Fruit fly (Drosophila melanogaster) whole organism: ENCODE data around the gene FASN2.

Experiments used
- CG8478 ChIP-seq: fragments of >200 bp; optimal IDR thresholded peaks from 2 replicates; lab custom pipeline; 2018; ENCODE audit warnings: inconsistent platforms
- pan ChIP-seq: fragments of >200 bp; optimal IDR thresholded peaks from 2 replicates; lab custom pipeline; 2017
- usp ChIP-seq: fragments of >200 bp; optimal IDR thresholded peaks from 2 replicates; lab custom pipeline; 2017; ENCODE audit warnings: missing biosample characterization, missing genetic modification characterization, mixed read lengths

DNA sequence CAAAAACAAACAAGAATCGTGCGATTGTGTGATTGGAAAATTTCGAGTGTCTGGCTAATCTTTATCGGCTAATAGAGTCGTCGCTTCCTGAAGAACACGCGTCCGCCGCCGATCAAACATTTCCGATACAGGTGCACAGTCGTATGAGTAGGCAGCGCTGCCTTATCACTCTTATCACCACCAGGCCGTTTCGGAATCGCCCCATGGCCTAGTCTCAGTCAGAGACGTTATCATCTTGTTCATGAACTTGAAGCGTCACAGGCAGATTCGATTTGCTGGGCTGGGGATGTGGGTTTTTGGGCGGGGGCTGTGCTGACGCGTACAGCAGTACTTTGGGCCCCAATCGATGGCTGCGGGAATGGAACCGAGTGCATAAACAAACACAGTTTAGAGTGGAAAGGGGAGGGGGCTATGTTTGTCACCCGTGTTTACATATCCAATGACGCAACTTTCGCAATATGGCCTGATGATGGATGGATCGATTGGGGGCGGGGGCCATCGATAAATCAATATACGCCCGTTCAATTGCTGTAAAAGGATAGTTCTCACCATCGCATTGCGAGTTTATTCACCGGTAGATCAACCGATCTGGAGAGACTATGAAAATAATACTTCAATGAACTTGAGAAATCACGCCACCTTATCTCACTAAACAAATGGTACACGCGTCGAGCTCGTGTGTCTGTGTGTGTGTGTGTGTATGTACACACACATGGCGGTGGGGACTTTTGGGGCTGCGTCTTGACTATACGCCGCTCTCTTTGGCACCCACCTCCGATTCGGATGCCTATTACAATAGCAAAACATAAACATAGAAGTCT is 14.4 kb downstream of the FASN2 start:
- TF ChIP-seq usp (GFP tag; lab: Kevin White, UChicago) (no peak), pan (lab: Kevin White, UChicago) (no peak), CG8478 (lab: Kevin White, UChicago) (no peak)
